Fruit fly (Drosophila melanogaster): ENCODE data around the gene loh.

DNA sequence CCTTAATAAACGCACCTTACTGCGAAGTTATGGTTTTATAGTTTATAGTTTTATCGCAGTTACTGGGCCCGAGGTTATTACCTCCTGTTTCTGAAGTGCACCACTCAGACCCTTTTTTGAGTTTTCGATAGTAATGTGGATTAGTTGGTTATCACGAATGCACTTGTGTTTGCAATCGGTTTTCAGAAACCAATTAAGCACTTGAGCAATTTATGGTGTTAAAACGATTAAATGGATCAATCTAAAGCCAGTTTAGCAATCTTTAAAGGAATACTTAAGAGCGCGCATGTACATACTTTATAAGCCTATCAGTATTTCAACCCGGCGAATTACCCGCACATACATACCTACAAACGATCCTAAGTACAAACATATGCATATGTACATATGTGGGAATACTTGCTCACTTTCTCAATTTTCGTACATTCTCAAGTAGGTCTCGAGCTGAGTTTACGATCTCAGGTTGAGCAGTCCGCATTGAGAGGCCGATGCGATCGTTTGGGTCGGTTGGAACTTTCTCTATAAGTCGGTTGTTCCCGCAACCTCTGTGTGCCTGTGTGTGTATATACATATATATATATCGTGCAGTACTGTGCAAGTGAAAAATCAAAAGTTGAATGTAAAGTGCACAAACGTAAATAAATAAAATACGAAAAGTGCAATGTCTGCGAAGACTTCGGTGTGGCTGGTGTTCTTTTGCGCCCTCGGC lies 15.0 kb downstream of the loh start, which contains the start of the genes LManI and LManII:
- TF ChIP-seq CG6276 (GFP tag; optimal IDR thresholded peaks at IDR 0.05), result no peak
- no peak for TF ChIP-seq pdm3 (GFP tag; optimal IDR thresholded peaks at IDR 0.05)
- TF ChIP-seq CG31627 (GFP tag; optimal IDR thresholded peaks at IDR 0.05), result no peak
- no peak for TF ChIP-seq CG34406 (GFP tag; optimal IDR thresholded peaks at IDR 0.05)
- TF ChIP-seq Ets21C (GFP tag; optimal IDR thresholded peaks at IDR 0.05), result no peak
- TF ChIP-seq Gug (GFP tag; IDR thresholded peaks at IDR 0.05), result no peak
- TF ChIP-seq Hr4 (GFP tag; optimal IDR thresholded peaks at IDR 0.05), result no peak
- TF ChIP-seq CG6163 (GFP tag; IDR thresholded peaks at IDR 0.05), result no peak
- no peak for TF ChIP-seq Sox15 (GFP tag; optimal IDR thresholded peaks at IDR 0.05)
- no peak for TF ChIP-seq CG6854 (GFP tag; optimal IDR thresholded peaks at IDR 0.05)
- TF ChIP-seq Lpt (GFP tag; optimal IDR thresholded peaks at IDR 0.05), result no peak
- TF ChIP-seq ss (GFP tag; optimal IDR thresholded peaks at IDR 0.05), result no peak
- TF ChIP-seq net (GFP tag; optimal IDR thresholded peaks at IDR 0.05), result no peak

Measured in whole organism, prepupa.